Fruit fly (Drosophila melanogaster) whole organism, embryonic: Measurements from ENCODE around the gene CG15247.
A peak's percentile ranks its signal among the peaks of the same experiment; 100 is the strongest.

Source experiments
- CG10209 ChIP-seq: fragments of 200-800 bp; sonication (Bioruptor generic); optimal IDR thresholded peaks from 3 replicates; lab custom pipeline; 2017; ENCODE audit warnings: missing biosample characterization, mild to moderate bottlenecking, missing genetic modification characterization, missing genetic modification reagents
- CG1024 ChIP-seq: fragments of 200-800 bp; sonication (Bioruptor generic); IDR thresholded peaks from 2 replicates; pipeline ENCODE4 v1.3.6; 2022; ENCODE audit warnings: missing biosample characterization, missing genetic modification characterization
- CG11093 ChIP-seq: fragments of 200-800 bp; sonication (Bioruptor generic); IDR thresholded peaks from 3 replicates; pipeline ENCODE4 v1.3.6; 2022; ENCODE audit warnings: missing biosample characterization, missing genetic modification characterization
- CG12071 ChIP-seq: fragments of 200-800 bp; sonication (Bioruptor generic); optimal IDR thresholded peaks from 3 replicates; lab custom pipeline; 2018; ENCODE audit warnings: missing biosample characterization, mild to moderate bottlenecking, missing genetic modification characterization
- CG12236 ChIP-seq: fragments of 200-800 bp; sonication (Bioruptor generic); optimal IDR thresholded peaks from 2 replicates; lab custom pipeline; 2016; ENCODE audit warnings: missing biosample characterization, missing genetic modification characterization
- CG12769 ChIP-seq: fragments of 200-800 bp; sonication (Bioruptor generic); optimal IDR thresholded peaks from 2 replicates; lab custom pipeline; 2019; ENCODE audit warnings: missing biosample characterization, mild to moderate bottlenecking, missing genetic modification characterization, moderate library complexity
- CG15073 ChIP-seq: fragments of 200-800 bp; sonication (Bioruptor generic); optimal IDR thresholded peaks from 2 replicates; lab custom pipeline; 2016; ENCODE audit warnings: missing biosample characterization, missing genetic modification characterization
- CG17359 ChIP-seq: fragments of 200-800 bp; sonication (Bioruptor generic); optimal IDR thresholded peaks from 3 replicates; lab custom pipeline; 2018; ENCODE audit warnings: missing biosample characterization, mild to moderate bottlenecking, missing genetic modification characterization, moderate library complexity
- CG2712 ChIP-seq: fragments of 200-800 bp; optimal IDR thresholded peaks from 3 replicates; lab custom pipeline; 2019; ENCODE audit warnings: missing biosample characterization, mild to moderate bottlenecking, missing genetic modification characterization, moderate library complexity
- CG32532 ChIP-seq: fragments of 200-800 bp; sonication (Bioruptor generic); IDR thresholded peaks from 2 replicates; pipeline ENCODE4 v1.3.6; 2022; ENCODE audit warnings: missing biosample characterization, missing genetic modification characterization
- CG3726 ChIP-seq: fragments of 200-800 bp; sonication (Bioruptor generic); IDR thresholded peaks from 3 replicates; pipeline ENCODE4, ENCODE4 v1.3.6; 2022; ENCODE audit warnings: missing biosample characterization, missing genetic modification characterization
- CG3847 ChIP-seq: fragments of 200-800 bp; sonication (Bioruptor generic); IDR thresholded peaks from 2 replicates; pipeline ENCODE4 v1.3.6; 2022; ENCODE audit warnings: missing biosample characterization, missing genetic modification characterization
- CG4730 ChIP-seq: fragments of 200-800 bp; sonication (Bioruptor generic); IDR thresholded peaks from 2 replicates; pipeline ENCODE4 v1.3.6; 2022; ENCODE audit warnings: missing biosample characterization, missing genetic modification characterization
- CG6254 ChIP-seq: fragments of 200-800 bp; sonication (Bioruptor generic); optimal IDR thresholded peaks from 3 replicates; lab custom pipeline; 2017; ENCODE audit warnings: mild to moderate bottlenecking, missing biosample characterization, missing genetic modification reagents, missing genetic modification characterization
- CG6689 ChIP-seq: fragments of 200-800 bp; sonication (Bioruptor generic); IDR thresholded peaks from 2 replicates; pipeline ENCODE4 v1.3.6; 2022; ENCODE audit warnings: missing biosample characterization, missing genetic modification characterization
- CG7928 ChIP-seq: fragments of 200-800 bp; sonication (Bioruptor generic); optimal IDR thresholded peaks from 2 replicates; lab custom pipeline; 2017; ENCODE audit warnings: missing biosample characterization, mild to moderate bottlenecking, missing genetic modification characterization
- CG9609 ChIP-seq: fragments of 200-800 bp; sonication (Bioruptor generic); optimal IDR thresholded peaks from 3 replicates; lab custom pipeline; 2016; ENCODE audit warnings: missing biosample characterization, missing genetic modification characterization
- CG9876 ChIP-seq: fragments of 200-800 bp; sonication (Bioruptor generic); optimal IDR thresholded peaks from 2 replicates; lab custom pipeline; 2016; ENCODE audit warnings: missing biosample characterization, missing genetic modification characterization
- E2f2 ChIP-seq: fragments of 200-800 bp; sonication (Bioruptor generic); IDR thresholded peaks from 2 replicates; pipeline ENCODE4 v1.3.6; 2022; ENCODE audit warnings: missing biosample characterization, missing genetic modification characterization
- Ets65A ChIP-seq: fragments of 200-800 bp; sonication (Bioruptor generic); peaks from one replicate; lab custom pipeline; 2016; ENCODE audit warnings: missing biosample characterization, missing genetic modification characterization
- Fer1 ChIP-seq: fragments of 200-800 bp; sonication (Bioruptor generic); optimal IDR thresholded peaks from 2 replicates; lab custom pipeline; 2017; ENCODE audit warnings: missing biosample characterization, mild to moderate bottlenecking, missing genetic modification characterization
- Hmx ChIP-seq: fragments of 200-800 bp; sonication (Bioruptor generic); optimal IDR thresholded peaks from 2 replicates; lab custom pipeline; 2016; ENCODE audit warnings: missing biosample characterization, missing genetic modification characterization
- Mrtf ChIP-seq: fragments of 200-800 bp; sonication (Bioruptor generic); IDR thresholded peaks from 3 replicates; pipeline ENCODE4 v1.3.6; 2022; ENCODE audit warnings: missing biosample characterization, missing genetic modification characterization
- Oaz ChIP-seq: fragments of 200-800 bp; sonication (Bioruptor generic); IDR thresholded peaks from 2 replicates; pipeline ENCODE4 v1.3.6; 2022; ENCODE audit warnings: missing biosample characterization, missing genetic modification characterization
- Pdp1 ChIP-seq, 2 experiments: fragments of 200-800 bp; sonication (Bioruptor generic); optimal IDR thresholded peaks; 3 replicates each; lab custom pipeline; 2016; ENCODE audit warnings: missing biosample characterization in 2 of 2, missing genetic modification characterization in 2 of 2, mild to moderate bottlenecking in 1 of 2, moderate library complexity in 1 of 2
- Ptx1 ChIP-seq: fragments of 200-800 bp; sonication (Bioruptor generic); IDR thresholded peaks from 2 replicates; pipeline ENCODE4 v1.3.6; 2022; ENCODE audit warnings: missing biosample characterization, missing genetic modification characterization
- ap ChIP-seq: fragments of 200-800 bp; sonication (Bioruptor generic); IDR thresholded peaks from 2 replicates; pipeline ENCODE4 v1.3.6; 2022; ENCODE audit warnings: missing biosample characterization, missing genetic modification characterization
- btn ChIP-seq: fragments of 200-800 bp; sonication (Bioruptor generic); optimal IDR thresholded peaks from 2 replicates; lab custom pipeline; 2016; ENCODE audit warnings: missing biosample characterization, missing genetic modification characterization
- chinmo ChIP-seq: fragments of 200-800 bp; sonication (Bioruptor generic); IDR thresholded peaks from 4 replicates; pipeline ENCODE4 v1.3.6; 2022; ENCODE audit warnings: missing biosample characterization, missing genetic modification characterization; ENCODE audit not compliant: partially characterized antibody
- eyg ChIP-seq: fragments of 200-800 bp; sonication (Bioruptor generic); optimal IDR thresholded peaks from 3 replicates; lab custom pipeline; 2016; ENCODE audit warnings: missing biosample characterization, missing genetic modification characterization
- ftz-f1 ChIP-seq: fragments of 200-800 bp; sonication (Bioruptor generic); optimal IDR thresholded peaks from 2 replicates; lab custom pipeline; 2016; ENCODE audit warnings: missing biosample characterization, missing genetic modification characterization
- gem ChIP-seq: fragments of 200-800 bp; sonication (Bioruptor generic); optimal IDR thresholded peaks from 2 replicates; lab custom pipeline; 2019; ENCODE audit warnings: missing biosample characterization, mild to moderate bottlenecking, missing genetic modification characterization, moderate library complexity
- hb ChIP-seq: fragments of 200-800 bp; sonication (Bioruptor generic); IDR thresholded peaks from 3 replicates; pipeline ENCODE4 v1.3.6; 2022; ENCODE audit warnings: missing biosample characterization, missing genetic modification characterization; ENCODE audit not compliant: partially characterized antibody
- hkb ChIP-seq, 2 experiments: fragments of 200-800 bp in 1 of 2; fragments of >200 bp in 1 of 2; sonication (Bioruptor generic) in 1 of 2; IDR thresholded peaks in 1 of 2; optimal IDR thresholded peaks in 1 of 2; 2 replicates each; pipeline versions ENCODE4 v1.3.6 to Lab custom; 2017 to 2022; ENCODE audit warnings: missing biosample characterization in 1 of 2, missing genetic modification characterization in 1 of 2
- lab ChIP-seq: fragments of 200-800 bp; sonication (Bioruptor generic); optimal IDR thresholded peaks from 3 replicates; lab custom pipeline; 2017; ENCODE audit warnings: missing biosample characterization, missing genetic modification characterization, mild to moderate bottlenecking, moderate library complexity, missing genetic modification reagents
- lilli ChIP-seq: fragments of 200-800 bp; sonication (Bioruptor generic); optimal IDR thresholded peaks from 3 replicates; lab custom pipeline; 2016; ENCODE audit warnings: missing biosample characterization, missing genetic modification characterization
- lov ChIP-seq, 2 experiments: fragments of 200-800 bp in 1 of 2; fragments of >200 bp in 1 of 2; sonication (Bioruptor generic) in 1 of 2; IDR thresholded peaks in 1 of 2; optimal IDR thresholded peaks in 1 of 2; 2 replicates in 1 of 2; 3 replicates in 1 of 2; pipeline versions ENCODE4 v1.3.6 to Lab custom; 2017 to 2022; ENCODE audit warnings: missing biosample characterization in 1 of 2, missing genetic modification characterization in 1 of 2
- pan ChIP-seq, 4 experiments: fragments of >200 bp in 3 of 4; fragments of 200-800 bp in 1 of 4; sonication (Bioruptor generic) in 1 of 4; optimal IDR thresholded peaks in 3 of 4; IDR thresholded peaks in 1 of 4; 2 replicates each; pipeline versions ENCODE4 v1.3.6 to Lab custom; 2017 to 2022; ENCODE audit warnings: missing biosample characterization in 2 of 4, missing genetic modification characterization in 2 of 4, mixed read lengths in 1 of 4
- ro ChIP-seq: fragments of 200-800 bp; sonication (Bioruptor generic); IDR thresholded peaks from 2 replicates; pipeline ENCODE4 v1.3.6; 2022; ENCODE audit warnings: missing biosample characterization, missing genetic modification characterization
- sd ChIP-seq: fragments of 200-800 bp; sonication (Bioruptor generic); optimal IDR thresholded peaks from 3 replicates; lab custom pipeline; 2018; ENCODE audit warnings: missing biosample characterization, mild to moderate bottlenecking, missing genetic modification characterization, moderate library complexity
- sens ChIP-seq: fragments of 200-800 bp; sonication (Bioruptor generic); peaks from one replicate; lab custom pipeline; 2016; ENCODE audit warnings: missing biosample characterization, missing genetic modification characterization
- slbo ChIP-seq: fragments of 200-800 bp; sonication (Bioruptor generic); IDR thresholded peaks from 2 replicates; pipeline ENCODE4 v1.3.6; 2022; ENCODE audit warnings: missing biosample characterization, missing genetic modification characterization
- sob ChIP-seq: fragments of 200-800 bp; sonication (Bioruptor generic); IDR thresholded peaks from 2 replicates; pipeline ENCODE4 v1.3.6; 2022; ENCODE audit warnings: missing biosample characterization, missing genetic modification characterization
- ssp ChIP-seq: fragments of 200-800 bp; sonication (Bioruptor generic); IDR thresholded peaks from 2 replicates; pipeline ENCODE4 v1.3.6; 2022; ENCODE audit warnings: missing biosample characterization, missing genetic modification characterization
- stwl ChIP-seq: fragments of 200-800 bp; sonication (Bioruptor generic); optimal IDR thresholded peaks from 3 replicates; lab custom pipeline; 2018; ENCODE audit warnings: missing biosample characterization, mild to moderate bottlenecking, missing genetic modification characterization, moderate library complexity
- tgo ChIP-seq: fragments of 200-800 bp; sonication (Bioruptor generic); IDR thresholded peaks from 3 replicates; pipeline ENCODE4 v1.3.6; 2022; ENCODE audit warnings: missing biosample characterization, missing genetic modification characterization
- tll ChIP-seq, 2 experiments: fragments of 200-800 bp in 1 of 2; fragments of >200 bp in 1 of 2; sonication (Bioruptor generic) in 1 of 2; optimal IDR thresholded peaks; 2 replicates each; lab custom pipeline; 2017 to 2019; ENCODE audit warnings: missing biosample characterization in 2 of 2, missing genetic modification characterization in 2 of 2, mild to moderate bottlenecking in 1 of 2, moderate library complexity in 1 of 2
- wek ChIP-seq: fragments of 200-800 bp; sonication (Bioruptor generic); optimal IDR thresholded peaks from 3 replicates; lab custom pipeline; 2018; ENCODE audit warnings: missing biosample characterization, mild to moderate bottlenecking, missing genetic modification characterization, moderate library complexity

The CG15247 gene

DNA sequence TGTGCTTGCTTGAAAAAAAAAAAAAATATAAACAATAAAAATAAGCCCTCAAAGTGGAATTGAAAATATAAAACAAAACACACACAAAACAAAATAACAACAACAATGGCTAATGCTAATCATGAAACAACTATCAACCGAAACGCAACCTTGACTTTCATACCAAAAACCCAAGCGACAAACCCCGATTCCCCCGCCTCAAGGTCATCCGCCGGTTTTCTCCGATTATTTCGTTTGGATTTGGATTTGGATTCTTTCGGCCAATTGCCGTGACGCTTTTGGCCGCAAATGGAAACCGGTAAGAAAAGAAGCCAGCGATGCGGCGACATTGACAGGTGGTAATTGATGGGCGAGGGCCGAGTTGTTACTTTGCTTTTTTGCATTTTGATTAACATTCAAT is 21.1 kb upstream of the CG15247 start:
- TF ChIP-seq chinmo (GFP tag; lab: Robert Waterston, UW) (peak; percentile 79; the same call in 1 of the 4 replicates), CG12769 (peak; percentile 30), CG12236 (no peak), sd (tag; lab: Kevin White, UChicago) (peak; percentile 29), ftz-f1 (peak; percentile 85), CG32532 (no peak)

DNA sequence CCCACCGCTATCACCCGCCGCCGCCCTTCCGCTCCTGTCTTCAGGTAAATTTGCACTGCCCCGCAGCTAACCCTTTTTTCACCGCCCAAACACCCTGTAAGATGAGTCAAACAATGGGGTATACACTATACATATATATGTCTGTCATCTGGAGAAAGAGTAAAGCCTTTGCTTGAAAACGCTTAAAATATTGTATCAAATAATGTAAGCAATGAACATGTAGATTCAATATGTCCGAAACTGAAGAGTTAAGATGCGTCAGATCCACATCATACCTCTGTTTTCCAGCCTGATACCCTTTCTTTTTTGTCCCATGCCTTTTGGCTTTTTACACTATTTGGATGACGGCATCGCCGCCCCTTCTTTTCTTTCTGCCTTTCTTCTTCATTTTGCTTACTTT is 16.4 kb upstream of the CG15247 start:
- TF ChIP-seq CG17359 (tag; lab: Kevin White, UChicago) (peak; percentile 54), CG4730 (peak; percentile 38; the same call in 1 of the 2 replicates), CG12071 (GFP tag; lab: Kevin White, UChicago) (peak; percentile 2), Pdp1 (GFP tag; optimal IDR thresholded peaks at IDR 0.05; lab: Kevin White, UChicago) (peak in 1 of 2 experiments; percentile 23), Hmx (GFP tag; lab: Kevin White, UChicago) (no peak), wek (GFP tag; lab: Kevin White, UChicago) (no peak), Fer1 (no peak), hkb (optimal IDR thresholded peaks at IDR 0.05; lab: Kevin White, UChicago) (no peak), hkb (GFP tag; IDR thresholded peaks at IDR 0.05; lab: Robert Waterston, UW) (peak; percentile 52), Ptx1 (GFP tag; lab: Robert Waterston, UW) (peak; percentile 50), CG11093 (GFP tag; lab: Robert Waterston, UW) (0 out of 3 replicates have a peak, but pooled peaks have one; percentile 34), CG6254 (no peak), ssp (GFP tag; lab: Robert Waterston, UW) (peak; percentile 34; the same call in 1 of the 2 replicates), stwl (tag; lab: Kevin White, UChicago) (no peak), lilli (GFP tag; lab: Kevin White, UChicago) (peak; percentile 23), btn (GFP tag; lab: Kevin White, UChicago) (no peak), tll (GFP tag; optimal IDR thresholded peaks at IDR 0.05; lab: Kevin White, UChicago) (no peak), Oaz (no peak), CG6689 (peak; percentile 60), gem (tag; lab: Kevin White, UChicago) (peak; percentile 49), slbo (GFP tag; lab: Robert Waterston, UW) (peak; percentile 69), sob (peak; percentile 55), CG9609 (GFP tag; lab: Kevin White, UChicago) (peak; percentile 1), ap (GFP tag; lab: Robert Waterston, UW) (0 out of 2 replicates have a peak, but pooled peaks have one; percentile 10), tgo (GFP tag; lab: Robert Waterston, UW) (peak; percentile 52; the same call in 2 of the 3 replicates), lab (GFP tag; lab: Kevin White, UChicago) (peak; percentile 50), ro (no peak), CG7928 (GFP tag; lab: Kevin White, UChicago) (no peak), CG3847 (GFP tag; lab: Robert Waterston, UW) (0 out of 2 replicates have a peak, but pooled peaks have one; percentile 19), Ets65A (GFP tag; lab: Kevin White, UChicago) (peak; percentile 94), CG9876 (GFP tag; lab: Kevin White, UChicago) (no peak), CG1024 (GFP tag; lab: Robert Waterston, UW) (0 out of 2 replicates have a peak, but pooled peaks have one; percentile 33), CG10209 (GFP tag; lab: Kevin White, UChicago) (peak; percentile 30), pan (optimal IDR thresholded peaks at IDR 0.05; lab: Kevin White, UChicago) (no peak), pan (GFP tag; optimal IDR thresholded peaks at IDR 0.05 in 1 of 2, IDR thresholded peaks at IDR 0.05 in 1 of 2) (peak in 1 of 2 experiments; percentile 69), CG2712 (tag; lab: Kevin White, UChicago) (peak; percentile 40), CG3726 (GFP tag; lab: Robert Waterston, UW) (no peak), E2f2 (GFP tag; lab: Robert Waterston, UW) (0 out of 2 replicates have a peak, but pooled peaks have one; percentile 20), Mrtf (GFP tag; lab: Robert Waterston, UW) (0 out of 3 replicates have a peak, but pooled peaks have one; percentile 25), eyg (GFP tag; lab: Kevin White, UChicago) (no peak), sens (GFP tag; lab: Kevin White, UChicago) (peak; percentile 66), lov (optimal IDR thresholded peaks at IDR 0.05; lab: Kevin White, UChicago) (no peak), lov (GFP tag; IDR thresholded peaks at IDR 0.05; lab: Robert Waterston, UW) (0 out of 3 replicates have a peak, but pooled peaks have one; percentile 20), CG15073 (no peak), hb (GFP tag; lab: Robert Waterston, UW) (no peak)
